Worm (Caenorhabditis elegans) whole organism, midembryonic: Measurements from ENCODE around the gene nspa-2.

Source experiments
- T22C8.4 ChIP-seq: fragments of 200-800 bp; sonication (Bioruptor generic); IDR thresholded peaks from 2 replicates; pipeline ENCODE4 v1.3.6; 2022; ENCODE audit warnings: missing genetic modification characterization, missing compliant biosample characterization
- flt-1 ChIP-seq: fragments of 200-800 bp; sonication (Bioruptor generic); IDR thresholded peaks from 2 replicates; pipeline ENCODE4 v1.3.6; 2022; ENCODE audit warnings: missing genetic modification characterization, missing compliant biosample characterization
- klf-2 ChIP-seq: fragments of 200-800 bp; sonication (Bioruptor generic); conservative IDR thresholded peaks from 2 replicates; pipeline ENCODE4 v1.3.6; 2022; ENCODE audit warnings: missing genetic modification reagents, missing genetic modification characterization, missing compliant biosample characterization
- med-1 ChIP-seq: sonication (generic microtip); optimal IDR thresholded peaks from 2 replicates; lab custom pipeline; 2017; ENCODE audit warnings: missing genetic modification characterization, mild to moderate bottlenecking, missing compliant biosample characterization, antibody characterized with exemption, missing genetic modification reagents; ENCODE audit not compliant: insufficient read depth
- ref-1 ChIP-seq: fragments of 200-800 bp; sonication (Bioruptor generic); conservative IDR thresholded peaks from 2 replicates; pipeline ENCODE4 v1.3.6; 2022; ENCODE audit warnings: missing genetic modification reagents, missing genetic modification characterization, missing compliant biosample characterization
- tab-1 ChIP-seq: fragments of 200-800 bp; sonication (Bioruptor generic); IDR thresholded peaks from 2 replicates; pipeline ENCODE4 v1.3.6; 2022; ENCODE audit warnings: missing genetic modification characterization, missing compliant biosample characterization
- ztf-23 ChIP-seq: fragments of 200-800 bp; sonication (Bioruptor generic); IDR thresholded peaks from 2 replicates; pipeline ENCODE4 v1.3.6; 2022; ENCODE audit warnings: missing genetic modification reagents, missing genetic modification characterization, missing compliant biosample characterization
- ztf-29 ChIP-seq: fragments of 200-800 bp; sonication (Bioruptor generic); IDR thresholded peaks from 2 replicates; pipeline ENCODE4 v1.3.6; 2022; ENCODE audit warnings: missing genetic modification reagents, missing genetic modification characterization, missing compliant biosample characterization

- no peak for TF ChIP-seq med-1
- no peak for TF ChIP-seq flt-1 (GFP tag; lab: Robert Waterston, UW)
- no peak for TF ChIP-seq T22C8.4 (GFP tag; lab: Robert Waterston, UW)
- TF ChIP-seq ztf-29 (GFP tag; lab: Robert Waterston, UW), result no peak
- TF ChIP-seq tab-1 (GFP tag; lab: Robert Waterston, UW), result no peak
- no peak for TF ChIP-seq ztf-23 (GFP tag; lab: Robert Waterston, UW)
- no peak for TF ChIP-seq ref-1
- TF ChIP-seq klf-2, result no peak
Measured at ce11 chrV:14853739-14854138, 37.1 kb upstream of the nspa-2 start.
